Fruit fly (Drosophila melanogaster): Measurements from ENCODE around the gene CG14137.

dm6 chr3L:11604227-11604626 is 4.4 kb upstream of the CG14137 start:
- TF ChIP-seq Ets98B (GFP tag; IDR thresholded peaks at IDR 0.05) (no peak), CG15710 (tag; optimal IDR thresholded peaks at IDR 0.05) (no peak), fd96Ca (GFP tag; IDR thresholded peaks at IDR 0.05) (no peak), Snoo (tag; optimal IDR thresholded peaks at IDR 0.05) (no peak)
